Fruit fly (Drosophila melanogaster): Measurements from ENCODE around the gene CG5167.
A peak's percentile ranks its signal among the peaks of the same experiment; 100 is the strongest.

Gene CG5167

DNA sequence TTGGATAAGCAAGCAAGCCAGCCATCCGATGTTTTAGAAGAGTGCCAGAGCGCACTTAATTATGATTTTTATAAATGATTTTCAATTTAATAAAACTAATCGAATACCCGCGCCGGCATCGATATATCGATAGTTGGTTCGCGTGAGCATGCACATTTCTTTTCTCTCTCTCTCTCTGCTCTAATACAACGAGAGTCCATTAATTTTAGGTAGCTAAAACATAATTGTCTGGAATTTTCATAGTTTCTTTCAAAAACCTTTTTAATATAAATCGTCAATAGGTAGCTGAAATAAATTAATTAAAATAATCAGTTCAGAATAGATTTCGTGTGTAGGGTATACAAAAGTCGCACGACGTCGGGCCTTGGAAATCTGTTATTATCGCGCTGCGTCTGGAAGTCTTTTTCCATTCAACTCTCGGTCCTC, 42.6 kb downstream of the CG5167 start, which contains the start of gene CG18549 (continued):
- TF ChIP-seq Dp (GFP tag; optimal IDR thresholded peaks at IDR 0.05) (peak; percentile 96), pnt (GFP tag; optimal IDR thresholded peaks at IDR 0.05) (peak; percentile 99), nom (GFP tag; optimal IDR thresholded peaks at IDR 0.05) (peak; percentile 100), CG6654 (GFP tag; optimal IDR thresholded peaks at IDR 0.05) (peak; percentile 94), CG11247 (GFP tag; IDR thresholded peaks at IDR 0.05) (peak; percentile 100), HLH4C (GFP tag; IDR thresholded peaks at IDR 0.05; ENCODE audit: partially characterized antibody) (peak; percentile 73), dmrt99B (tag; optimal IDR thresholded peaks at IDR 0.05) (peak; percentile 100), Deaf1 (tag; optimal IDR thresholded peaks at IDR 0.05) (peak; percentile 93), stwl (tag; optimal IDR thresholded peaks at IDR 0.05) (peak; percentile 95), Optix (GFP tag; IDR thresholded peaks at IDR 0.05) (peak; percentile 99), CG13123 (GFP tag; optimal IDR thresholded peaks at IDR 0.05) (peak; percentile 99), Antp (GFP tag; optimal IDR thresholded peaks at IDR 0.05) (peak; percentile 99), CG8924 (tag; optimal IDR thresholded peaks at IDR 0.05) (peak; percentile 100), HmgZ (tag; optimal IDR thresholded peaks at IDR 0.05) (peak; percentile 100), CrebB (tag; optimal IDR thresholded peaks at IDR 0.05) (peak; percentile 100), eve (GFP tag; optimal IDR thresholded peaks at IDR 0.05) (no peak), CG4617 (GFP tag; optimal IDR thresholded peaks at IDR 0.05; ENCODE audit: borderline replicate concordance) (peak; percentile 99), maf-S (GFP tag; optimal IDR thresholded peaks at IDR 0.05) (peak; percentile 99), otp (GFP tag; IDR thresholded peaks at IDR 0.05) (peak; percentile 100), cato (GFP tag; optimal IDR thresholded peaks at IDR 0.05; ENCODE audit: borderline replicate concordance) (peak; percentile 99), Meics (GFP tag; optimal IDR thresholded peaks at IDR 0.05) (peak; percentile 100), rib (GFP tag; IDR thresholded peaks at IDR 0.05) (peak; percentile 100), pfk (GFP tag; optimal IDR thresholded peaks at IDR 0.05) (peak; percentile 79), CG6765 (GFP tag; optimal IDR thresholded peaks at IDR 0.05) (peak; percentile 99), Myb (GFP tag; optimal IDR thresholded peaks at IDR 0.05) (peak; percentile 92), CG12104 (GFP tag; optimal IDR thresholded peaks at IDR 0.05) (peak; percentile 100), tio (GFP tag; optimal IDR thresholded peaks at IDR 0.05) (peak; percentile 99), toy (GFP tag; IDR thresholded peaks at IDR 0.05) (peak; percentile 99), gce (GFP tag; IDR thresholded peaks at IDR 0.05) (peak; percentile 100), Pdp1 (GFP tag; optimal IDR thresholded peaks at IDR 0.05) (peak; percentile 99), wek (GFP tag; optimal IDR thresholded peaks at IDR 0.05) (peak; percentile 98), CG12071 (GFP tag; optimal IDR thresholded peaks at IDR 0.05) (peak; percentile 99), grau (tag; optimal IDR thresholded peaks at IDR 0.05) (peak; percentile 99), CG6175 (GFP tag; IDR thresholded peaks at IDR 0.05) (peak; percentile 99), CG18764 (GFP tag; optimal IDR thresholded peaks at IDR 0.05) (peak; percentile 99), Lpt (GFP tag; optimal IDR thresholded peaks at IDR 0.05) (no peak), CG10321 (GFP tag; IDR thresholded peaks at IDR 0.05) (peak; percentile 91), CG13894 (tag; optimal IDR thresholded peaks at IDR 0.05) (peak; percentile 99), CG6813 (GFP tag; optimal IDR thresholded peaks at IDR 0.05) (peak; percentile 99), CG11560 (tag; IDR thresholded peaks at IDR 0.05) (peak; percentile 97), Hmx (GFP tag; optimal IDR thresholded peaks at IDR 0.05) (peak; percentile 98), slp2 (GFP tag; optimal IDR thresholded peaks at IDR 0.05) (peak; percentile 99), BEAF-32 (GFP tag; optimal IDR thresholded peaks at IDR 0.05) (peak; percentile 85), vfl (GFP tag; optimal IDR thresholded peaks at IDR 0.05) (peak; percentile 99), CG7357 (GFP tag; IDR thresholded peaks at IDR 0.05) (peak; percentile 99), MESR4 (GFP tag; optimal IDR thresholded peaks at IDR 0.05) (peak; percentile 97), Ets65A (GFP tag) (peak; percentile 100), prd (optimal IDR thresholded peaks at IDR 0.05) (no peak), prd (GFP tag; IDR thresholded peaks at IDR 0.05) (peak; percentile 100), CG3847 (GFP tag; IDR thresholded peaks at IDR 0.05) (peak; percentile 100), gfzf (GFP tag; optimal IDR thresholded peaks at IDR 0.05) (peak; percentile 44)

Data from whole organism, embryonic.